Worm (Caenorhabditis elegans): ENCODE results near the gene acl-7.

DNA sequence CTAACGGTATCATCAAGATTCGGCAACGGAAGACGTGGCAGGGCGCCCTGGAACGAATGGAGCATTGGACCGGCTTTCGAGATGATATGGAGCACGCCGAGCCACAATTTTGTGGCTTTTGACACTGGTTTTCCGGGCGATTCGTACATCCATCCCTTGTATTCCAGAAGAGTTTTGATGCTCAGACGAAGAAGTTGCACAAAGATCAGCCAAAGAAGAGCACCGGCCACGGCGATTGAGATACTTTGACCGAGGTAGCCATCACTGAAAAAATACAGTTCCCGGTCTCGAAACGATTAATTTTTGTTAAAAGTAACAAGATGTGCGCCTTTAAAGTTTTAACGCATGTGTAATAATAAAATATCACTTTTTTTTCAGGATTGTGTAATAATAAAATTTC lies 21.1 kb downstream of the acl-7 start:
- TF ChIP-seq ama-1 (optimal IDR thresholded peaks at IDR 0.05) (no peak), mdl-1 (tag; optimal IDR thresholded peaks at IDR 0.05) (no peak), zag-1 (tag; optimal IDR thresholded peaks at IDR 0.05) (no peak), blmp-1 (tag; optimal IDR thresholded peaks at IDR 0.05; ENCODE audit: insufficient read depth) (no peak), lin-39 (tag; optimal IDR thresholded peaks at IDR 0.05) (no peak)

Measured in whole organism, L2 larva.